Fruit fly (Drosophila melanogaster) S2 (cell line): Measurements from ENCODE around the gene inaF-C.

ENCODE experiments used
- CG8478 ChIP-seq: fragments of >200 bp; optimal IDR thresholded peaks from 2 replicates; lab custom pipeline; 2018
- CTCF ChIP-seq, 2 experiments: fragments of >200 bp; optimal IDR thresholded peaks; 2 replicates each; lab custom pipeline; 2018

DNA sequence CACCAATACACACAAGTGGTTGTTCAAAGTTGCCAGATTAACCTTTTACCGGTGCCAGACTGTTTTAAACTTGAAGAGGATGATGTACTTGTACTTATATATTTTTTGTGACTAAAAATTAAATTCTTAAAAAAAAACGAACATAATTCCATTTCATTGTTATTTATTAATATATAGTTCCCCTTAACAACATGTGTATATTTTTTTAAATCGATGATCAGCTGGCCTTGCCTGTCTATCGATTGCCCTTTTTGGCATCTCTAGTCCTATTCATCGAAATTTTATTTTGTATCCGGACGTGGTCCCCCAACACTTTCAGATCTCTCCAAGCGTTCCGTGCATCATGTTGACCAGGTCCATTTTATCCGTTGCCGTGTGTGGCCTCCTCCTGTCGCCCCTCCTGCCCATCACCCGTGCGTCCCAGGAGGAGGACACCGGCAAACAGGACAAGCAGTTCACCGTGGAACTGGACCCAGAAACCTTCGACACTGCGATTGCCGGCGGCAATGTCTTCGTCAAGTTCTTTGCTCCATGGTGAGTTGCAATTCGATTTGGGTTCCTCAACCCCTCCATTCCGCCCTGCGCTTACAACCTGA, 14.7 kb downstream of the inaF-C start, which contains the start of gene prtp:
- TF ChIP-seq CG8478 (lab: Kevin White, UChicago) (no peak), CTCF (optimal IDR thresholded peaks at IDR 0.05; lab: Kevin White, UChicago) (no peak)
